Worm (Caenorhabditis elegans): ENCODE measurements around the gene srz-94.

Gene srz-94

ce11 chrV:17068839-17069238 lies 33.1 kb upstream of the srz-94 start, which contains the start of gene T05E12.8:
Gene T05E12.8 (plus strand): TSS chrV:17069139.
- TF ChIP-seq C34F6.9 (tag; optimal IDR thresholded peaks at IDR 0.05) = no peak
- TF ChIP-seq blmp-1 (tag; optimal IDR thresholded peaks at IDR 0.05; ENCODE audit: insufficient read depth) = no peak
- no peak for TF ChIP-seq nhr-21 (tag; optimal IDR thresholded peaks at IDR 0.05)
- TF ChIP-seq nhr-237 (tag; optimal IDR thresholded peaks at IDR 0.05) = no peak
- no peak for TF ChIP-seq nhr-10 (tag; optimal IDR thresholded peaks at IDR 0.05)
- no peak for TF ChIP-seq aly-2 (tag; optimal IDR thresholded peaks at IDR 0.05)
- TF ChIP-seq lin-11 (tag; optimal IDR thresholded peaks at IDR 0.05) = no peak
- no peak for TF ChIP-seq unc-55 (GFP tag; optimal IDR thresholded peaks at IDR 0.05)
- TF ChIP-seq dmd-4 (tag; optimal IDR thresholded peaks at IDR 0.05) = no peak
- TF ChIP-seq mbf-1 (tag; optimal IDR thresholded peaks at IDR 0.05) = no peak
- TF ChIP-seq sma-9 (GFP tag; optimal IDR thresholded peaks at IDR 0.05) = no peak
- no peak for TF ChIP-seq sma-9 (tag; optimal IDR thresholded peaks at IDR 0.05)
- TF ChIP-seq unc-62 (GFP tag; optimal IDR thresholded peaks at IDR 0.05) = no peak
- no peak for TF ChIP-seq nhr-11 (tag; optimal IDR thresholded peaks at IDR 0.05)
- no peak for TF ChIP-seq skn-1 (tag; optimal IDR thresholded peaks at IDR 0.05)

- TF ChIP-seq mbf-1 (tag; optimal IDR thresholded peaks at IDR 0.05) = no peak
- no peak for TF ChIP-seq alr-1 (tag; optimal IDR thresholded peaks at IDR 0.05)
- no peak for TF ChIP-seq lin-13 (GFP tag; optimal IDR thresholded peaks at IDR 0.05)
- no peak for TF ChIP-seq nhr-6 (tag; optimal IDR thresholded peaks at IDR 0.05)
- no peak for TF ChIP-seq nhr-129 (tag; optimal IDR thresholded peaks at IDR 0.05)
- TF ChIP-seq peb-1 (tag; optimal IDR thresholded peaks at IDR 0.05) = no peak
- no peak for TF ChIP-seq ceh-16 (tag; optimal IDR thresholded peaks at IDR 0.05)
- no peak for TF ChIP-seq mab-5 (tag; optimal IDR thresholded peaks at IDR 0.05)
- TF ChIP-seq sma-3 (GFP tag; optimal IDR thresholded peaks at IDR 0.05) = no peak
- no peak for TF ChIP-seq sma-9 (GFP tag; optimal IDR thresholded peaks at IDR 0.05)
- TF ChIP-seq sma-9 (tag; optimal IDR thresholded peaks at IDR 0.05) = no peak
- no peak for TF ChIP-seq nhr-23 (tag; optimal IDR thresholded peaks at IDR 0.05)
- TF ChIP-seq sem-4 (tag; optimal IDR thresholded peaks at IDR 0.05) = no peak
Measured at ce11 chrV:17066634-17067033, 30.9 kb upstream of the srz-94 start.

ce11 chrV:17064676-17065075 lies 28.9 kb upstream of the srz-94 start, which contains the start of gene srh-255:
Gene srh-255 (plus strand): TSS chrV:17064976.
- TF ChIP-seq lin-39 (tag; optimal IDR thresholded peaks at IDR 0.05) (no peak), sma-9 (GFP tag; optimal IDR thresholded peaks at IDR 0.05) (no peak), sma-9 (tag; optimal IDR thresholded peaks at IDR 0.05) (no peak), ama-1 (optimal IDR thresholded peaks at IDR 0.05) (no peak), elt-3 (tag; optimal IDR thresholded peaks at IDR 0.05) (no peak), nhr-12 (tag; optimal IDR thresholded peaks at IDR 0.05) (no peak), F13H6.1 (tag; optimal IDR thresholded peaks at IDR 0.05) (no peak), ceh-16 (tag; optimal IDR thresholded peaks at IDR 0.05) (no peak), nhr-6 (tag; optimal IDR thresholded peaks at IDR 0.05) (no peak)

DNA sequence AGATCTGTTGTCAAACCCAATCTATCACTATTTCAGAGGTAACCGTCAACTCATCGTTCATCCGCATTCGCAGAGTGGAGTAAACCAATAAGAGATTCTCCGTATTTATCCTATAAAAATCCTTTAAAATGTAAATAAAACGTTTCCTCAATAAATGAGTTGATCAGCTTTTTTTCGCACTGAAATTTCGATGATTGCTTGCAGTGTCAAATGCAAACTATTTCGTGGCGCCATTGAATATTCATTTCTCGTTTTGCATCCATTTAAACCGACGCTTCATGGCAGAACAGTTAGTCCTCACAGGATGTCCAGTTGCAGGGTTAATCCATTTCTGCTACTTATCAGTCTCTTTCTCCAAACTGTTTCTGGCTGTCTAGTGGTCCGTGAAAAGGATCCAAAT lies 25.8 kb upstream of the srz-94 start, which contains the start of gene F28B1.9:
F28B1.9 (plus strand) TSS at position 301 of the 400 bp plus-strand sequence.
- TF ChIP-seq lin-11 (tag; optimal IDR thresholded peaks at IDR 0.05) (no peak), lin-13 (GFP tag; optimal IDR thresholded peaks at IDR 0.05) (no peak), elt-1 (tag; optimal IDR thresholded peaks at IDR 0.05) (no peak), ztf-1 (GFP tag; conservative IDR thresholded peaks at IDR 0.05) (no peak), nhr-11 (tag; optimal IDR thresholded peaks at IDR 0.05) (no peak), nhr-129 (tag; optimal IDR thresholded peaks at IDR 0.05) (no peak), lsy-2 (tag; optimal IDR thresholded peaks at IDR 0.05) (no peak), nhr-77 (tag; optimal IDR thresholded peaks at IDR 0.05) (no peak), sem-4 (tag; optimal IDR thresholded peaks at IDR 0.05) (no peak), zag-1 (tag; optimal IDR thresholded peaks at IDR 0.05) (no peak)

DNA sequence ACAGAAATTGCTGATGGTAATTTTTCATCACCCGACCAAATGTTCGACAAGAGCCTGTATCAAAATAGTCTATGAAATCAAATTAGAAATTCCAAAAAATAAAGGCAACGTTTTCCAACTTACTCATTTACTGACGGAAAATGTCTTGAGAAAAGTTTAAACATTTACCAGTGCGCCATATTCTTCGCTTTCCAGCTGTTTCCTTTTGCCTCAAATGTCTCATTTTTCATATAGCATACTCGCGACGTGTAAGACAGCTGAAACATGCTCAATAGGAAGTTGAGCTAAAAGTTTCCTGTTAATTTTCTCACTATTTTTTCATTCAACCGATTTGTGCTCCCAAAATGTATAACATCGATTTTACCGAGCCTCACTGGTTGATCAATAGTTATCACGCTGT lies 24.2 kb upstream of the srz-94 start, which contains the start of gene sri-66:
sri-66 (plus strand) TSS at position 301 of the 400 bp plus-strand sequence.
- TF ChIP-seq mab-5 (tag; optimal IDR thresholded peaks at IDR 0.05) (no peak), ceh-82 (tag; optimal IDR thresholded peaks at IDR 0.05) (no peak), alr-1 (tag; optimal IDR thresholded peaks at IDR 0.05) (no peak), skn-1 (tag; optimal IDR thresholded peaks at IDR 0.05) (no peak), sma-3 (GFP tag; optimal IDR thresholded peaks at IDR 0.05) (no peak), ceh-16 (tag; optimal IDR thresholded peaks at IDR 0.05) (no peak), zag-1 (tag; optimal IDR thresholded peaks at IDR 0.05) (no peak), aly-2 (tag; optimal IDR thresholded peaks at IDR 0.05) (no peak), nhr-129 (tag; optimal IDR thresholded peaks at IDR 0.05) (no peak), ZK546.5 (tag; optimal IDR thresholded peaks at IDR 0.05) (no peak), lin-39 (tag; optimal IDR thresholded peaks at IDR 0.05) (no peak), nhr-25 (tag; optimal IDR thresholded peaks at IDR 0.05) (no peak)
